Fruit fly (Drosophila melanogaster) whole organism, embryonic: Measurements from ENCODE around the gene M6.

Experiments
- BtbVII ChIP-seq: fragments of 200-800 bp; sonication (Bioruptor generic); optimal IDR thresholded peaks from 3 replicates; lab custom pipeline; 2017; ENCODE audit warnings: missing biosample characterization, mild to moderate bottlenecking, missing genetic modification characterization
- CG10321 ChIP-seq: fragments of 200-800 bp; sonication (Bioruptor generic); IDR thresholded peaks from 2 replicates; pipeline ENCODE4 v1.3.6; 2022; ENCODE audit warnings: missing biosample characterization, missing genetic modification characterization
- CG12744 ChIP-seq: fragments of 200-800 bp; sonication (Bioruptor generic); optimal IDR thresholded peaks from 2 replicates; lab custom pipeline; 2016; ENCODE audit warnings: missing biosample characterization, missing genetic modification characterization
- CG15011 ChIP-seq: fragments of 200-800 bp; sonication (Bioruptor generic); optimal IDR thresholded peaks from 3 replicates; lab custom pipeline; 2018; ENCODE audit warnings: missing biosample characterization, mild to moderate bottlenecking, missing genetic modification characterization
- CG15073 ChIP-seq: fragments of 200-800 bp; sonication (Bioruptor generic); optimal IDR thresholded peaks from 2 replicates; lab custom pipeline; 2016; ENCODE audit warnings: missing biosample characterization, missing genetic modification characterization
- CG15479 ChIP-seq: fragments of 200-800 bp; sonication (Bioruptor generic); optimal IDR thresholded peaks from 3 replicates; lab custom pipeline; 2019; ENCODE audit warnings: missing biosample characterization, mild to moderate bottlenecking, missing genetic modification characterization, moderate library complexity
- CG1603 ChIP-seq: fragments of 200-800 bp; sonication (Bioruptor generic); optimal IDR thresholded peaks from 2 replicates; lab custom pipeline; 2019; ENCODE audit warnings: missing biosample characterization, mild to moderate bottlenecking, missing genetic modification characterization, moderate library complexity
- CG17829 ChIP-seq: fragments of 200-800 bp; optimal IDR thresholded peaks from 2 replicates; lab custom pipeline; 2019; ENCODE audit warnings: missing biosample characterization, mild to moderate bottlenecking, missing genetic modification characterization, moderate library complexity
- CG18262 ChIP-seq: fragments of 200-800 bp; optimal IDR thresholded peaks from 3 replicates; lab custom pipeline; 2019; ENCODE audit warnings: missing biosample characterization, mild to moderate bottlenecking, missing genetic modification characterization, moderate library complexity
- CG18619 ChIP-seq: fragments of 200-800 bp; sonication (Bioruptor generic); optimal IDR thresholded peaks from 3 replicates; lab custom pipeline; 2017; ENCODE audit warnings: missing biosample characterization, mild to moderate bottlenecking, missing genetic modification characterization
- CG2129 ChIP-seq: fragments of 200-800 bp; sonication (Bioruptor generic); IDR thresholded peaks from 2 replicates; pipeline ENCODE4 v1.3.6; 2022; ENCODE audit warnings: missing biosample characterization, missing genetic modification characterization; ENCODE audit not compliant: partially characterized antibody
- CG3163 ChIP-seq: fragments of 200-800 bp; sonication (Bioruptor generic); optimal IDR thresholded peaks from 3 replicates; lab custom pipeline; 2016; ENCODE audit warnings: missing biosample characterization, missing genetic modification characterization
- CG32767 ChIP-seq: fragments of 200-800 bp; sonication (Bioruptor generic); IDR thresholded peaks from 2 replicates; pipeline ENCODE4 v1.3.6; 2022; ENCODE audit warnings: missing biosample characterization, missing genetic modification characterization
- CG32772 ChIP-seq: fragments of 200-800 bp; sonication (Bioruptor generic); IDR thresholded peaks from 2 replicates; pipeline ENCODE4 v1.3.6; 2022; ENCODE audit warnings: missing biosample characterization, missing genetic modification characterization
- CG3281 ChIP-seq: fragments of 200-800 bp; sonication (Bioruptor generic); optimal IDR thresholded peaks from 3 replicates; lab custom pipeline; 2017; ENCODE audit warnings: missing biosample characterization, mild to moderate bottlenecking, missing genetic modification characterization
- CG34376 ChIP-seq: fragments of 200-800 bp; sonication (Bioruptor generic); optimal IDR thresholded peaks from 2 replicates; lab custom pipeline; 2018; ENCODE audit warnings: missing biosample characterization, mild to moderate bottlenecking, missing genetic modification characterization
- CG42726 ChIP-seq: fragments of 200-800 bp; sonication (Bioruptor generic); IDR thresholded peaks from 2 replicates; pipeline ENCODE4 v1.3.6; 2022; ENCODE audit warnings: missing biosample characterization, missing genetic modification characterization; ENCODE audit not compliant: partially characterized antibody
- CG4328 ChIP-seq: fragments of 200-800 bp; sonication (Bioruptor generic); optimal IDR thresholded peaks from 3 replicates; lab custom pipeline; 2017; ENCODE audit warnings: missing biosample characterization, missing genetic modification reagents, missing genetic modification characterization
- CG6689 ChIP-seq: fragments of 200-800 bp; sonication (Bioruptor generic); IDR thresholded peaks from 2 replicates; pipeline ENCODE4 v1.3.6; 2022; ENCODE audit warnings: missing biosample characterization, missing genetic modification characterization
- D ChIP-seq, 2 experiments: fragments of 200-800 bp in 1 of 2; fragments of >200 bp in 1 of 2; sonication (Bioruptor generic) in 1 of 2; optimal IDR thresholded peaks; 2 replicates in 1 of 2; 3 replicates in 1 of 2; lab custom pipeline; 2017; ENCODE audit warnings: mild to moderate bottlenecking in 1 of 2, missing biosample characterization in 1 of 2, missing genetic modification characterization in 1 of 2, missing genetic modification reagents in 1 of 2
- Doc2 ChIP-seq: fragments of 200-800 bp; sonication (Bioruptor generic); IDR thresholded peaks from 2 replicates; pipeline ENCODE4 v1.3.6; 2022; ENCODE audit warnings: missing biosample characterization, missing genetic modification characterization
- Doc3 ChIP-seq: fragments of 200-800 bp; sonication (Bioruptor generic); IDR thresholded peaks from 3 replicates; pipeline ENCODE4 v1.3.6; 2022; ENCODE audit warnings: missing biosample characterization, missing genetic modification characterization; ENCODE audit not compliant: partially characterized antibody
- E2f1 ChIP-seq: fragments of 200-800 bp; sonication (Bioruptor generic); IDR thresholded peaks from 2 replicates; pipeline ENCODE4 v1.3.6; 2022; ENCODE audit warnings: missing biosample characterization, missing genetic modification characterization
- Ets65A ChIP-seq: fragments of 200-800 bp; sonication (Bioruptor generic); peaks from one replicate; lab custom pipeline; 2016; ENCODE audit warnings: missing biosample characterization, missing genetic modification characterization
- HLH3B ChIP-seq: fragments of 200-800 bp; sonication (Bioruptor generic); IDR thresholded peaks from 2 replicates; pipeline ENCODE4 v1.3.6; 2022; ENCODE audit warnings: missing biosample characterization, missing genetic modification characterization
- HLH54F ChIP-seq: fragments of 200-800 bp; sonication (Bioruptor generic); optimal IDR thresholded peaks from 3 replicates; lab custom pipeline; 2016; ENCODE audit warnings: missing biosample characterization, missing genetic modification characterization
- MESR4 ChIP-seq: fragments of 200-800 bp; sonication (Bioruptor generic); optimal IDR thresholded peaks from 2 replicates; lab custom pipeline; 2018; ENCODE audit warnings: missing biosample characterization, mild to moderate bottlenecking, missing genetic modification characterization, moderate library complexity
- Max ChIP-seq: fragments of 200-800 bp; sonication (Bioruptor generic); optimal IDR thresholded peaks from 2 replicates; lab custom pipeline; 2016; ENCODE audit warnings: missing biosample characterization, mild to moderate bottlenecking, missing genetic modification characterization
- Opbp ChIP-seq: fragments of 200-800 bp; sonication (Bioruptor generic); IDR thresholded peaks from 3 replicates; pipeline ENCODE4 v1.3.6; 2022; ENCODE audit warnings: missing biosample characterization, missing genetic modification characterization; ENCODE audit not compliant: partially characterized antibody
- Ptx1 ChIP-seq: fragments of 200-800 bp; sonication (Bioruptor generic); IDR thresholded peaks from 2 replicates; pipeline ENCODE4 v1.3.6; 2022; ENCODE audit warnings: missing biosample characterization, missing genetic modification characterization
- Tbp ChIP-seq: fragments of >200 bp; optimal IDR thresholded peaks from 2 replicates; lab custom pipeline; 2018; ENCODE audit warnings: missing biosample characterization, missing genetic modification characterization
- bcd ChIP-seq: fragments of 200-800 bp; sonication (Bioruptor generic); optimal IDR thresholded peaks from 2 replicates; lab custom pipeline; 2017; ENCODE audit warnings: missing biosample characterization, mild to moderate bottlenecking, missing genetic modification characterization
- cad ChIP-seq: fragments of >200 bp; optimal IDR thresholded peaks from 2 replicates; lab custom pipeline; 2017; ENCODE audit warnings: missing biosample characterization, missing genetic modification characterization
- crol ChIP-seq: fragments of 200-800 bp; sonication (Bioruptor generic); IDR thresholded peaks from 2 replicates; pipeline ENCODE4 v1.3.6; 2022; ENCODE audit warnings: missing biosample characterization, missing genetic modification characterization
- da ChIP-seq: fragments of 200-800 bp; sonication (Bioruptor generic); optimal IDR thresholded peaks from 2 replicates; lab custom pipeline; 2016; ENCODE audit warnings: missing biosample characterization, missing genetic modification characterization
- ftz-f1 ChIP-seq: fragments of 200-800 bp; sonication (Bioruptor generic); optimal IDR thresholded peaks from 2 replicates; lab custom pipeline; 2016; ENCODE audit warnings: missing biosample characterization, missing genetic modification characterization
- gem ChIP-seq: fragments of 200-800 bp; sonication (Bioruptor generic); optimal IDR thresholded peaks from 2 replicates; lab custom pipeline; 2019; ENCODE audit warnings: missing biosample characterization, mild to moderate bottlenecking, missing genetic modification characterization, moderate library complexity
- gt ChIP-seq: fragments of 200-800 bp; sonication (Bioruptor generic); IDR thresholded peaks from 2 replicates; pipeline ENCODE4 v1.3.6; 2022; ENCODE audit warnings: missing biosample characterization, missing genetic modification characterization
- lola ChIP-seq, 3 experiments: fragments of >200 bp in 2 of 3; fragments of 200-800 bp in 1 of 3; sonication (Bioruptor generic) in 1 of 3; optimal IDR thresholded peaks; 2 replicates each; lab custom pipeline; 2017 to 2019; ENCODE audit warnings: missing biosample characterization in 3 of 3, missing genetic modification characterization in 3 of 3, mild to moderate bottlenecking in 1 of 3, moderate library complexity in 1 of 3
- mld ChIP-seq: fragments of 200-800 bp; sonication (Bioruptor generic); IDR thresholded peaks from 3 replicates; pipeline ENCODE4 v1.3.6; 2022; ENCODE audit warnings: missing biosample characterization, missing genetic modification characterization; ENCODE audit not compliant: partially characterized antibody
- nerfin-2 ChIP-seq: fragments of 200-800 bp; sonication (Bioruptor generic); IDR thresholded peaks from 2 replicates; pipeline ENCODE4 v1.3.6; 2022; ENCODE audit warnings: missing biosample characterization, missing genetic modification characterization; ENCODE audit not compliant: partially characterized antibody
- odd ChIP-seq: fragments of 200-800 bp; sonication (Bioruptor generic); optimal IDR thresholded peaks from 2 replicates; lab custom pipeline; 2017; ENCODE audit warnings: missing biosample characterization, mild to moderate bottlenecking, missing genetic modification characterization
- pita ChIP-seq: fragments of 200-800 bp; sonication (Bioruptor generic); optimal IDR thresholded peaks from 2 replicates; lab custom pipeline; 2017; ENCODE audit warnings: missing biosample characterization, mild to moderate bottlenecking, missing genetic modification characterization
- ranshi ChIP-seq: fragments of 200-800 bp; sonication (Bioruptor generic); IDR thresholded peaks from 2 replicates; pipeline ENCODE4 v1.3.6; 2022; ENCODE audit warnings: missing biosample characterization, missing genetic modification characterization
- sens ChIP-seq: fragments of 200-800 bp; sonication (Bioruptor generic); peaks from one replicate; lab custom pipeline; 2016; ENCODE audit warnings: missing biosample characterization, missing genetic modification characterization
- sr ChIP-seq: fragments of 200-800 bp; sonication (Bioruptor generic); IDR thresholded peaks from 3 replicates; pipeline ENCODE4 v1.3.6; 2022; ENCODE audit warnings: missing biosample characterization, missing genetic modification characterization
- wdn ChIP-seq: fragments of 200-800 bp; sonication (Bioruptor generic); IDR thresholded peaks from 2 replicates; pipeline ENCODE4 v1.3.6; 2022; ENCODE audit warnings: missing biosample characterization, missing genetic modification characterization
- zen ChIP-seq: fragments of 200-800 bp; sonication (Bioruptor generic); optimal IDR thresholded peaks from 3 replicates; lab custom pipeline; 2018; ENCODE audit warnings: missing biosample characterization, mild to moderate bottlenecking, missing genetic modification characterization, moderate library complexity

Gene M6

dm6 chr3L:21464240-21464639, 43.4 kb upstream of the M6 start (continued):
- TF ChIP-seq gt: peak; percentile 51; the same call in 1 of the 2 replicates
- peak; percentile 83 for TF ChIP-seq CG15011 (GFP tag; lab: Kevin White, UChicago)
- peak; percentile 95 for TF ChIP-seq zen
- no peak for TF ChIP-seq MESR4 (GFP tag; lab: Kevin White, UChicago)
- peak; percentile 59 for TF ChIP-seq bcd (GFP tag; lab: Kevin White, UChicago)
- no peak for TF ChIP-seq Tbp

dm6 chr3L:21465261-21466112, 42.2 kb upstream of the M6 start:
- TF ChIP-seq sens (GFP tag; lab: Kevin White, UChicago): peak; percentile 86
- TF ChIP-seq Max (GFP tag; lab: Kevin White, UChicago): no peak
- TF ChIP-seq ranshi (GFP tag; lab: Robert Waterston, UW): no peak
- TF ChIP-seq ftz-f1 (GFP tag; lab: Kevin White, UChicago): no peak
- peak; percentile 42 for TF ChIP-seq Ets65A (GFP tag; lab: Kevin White, UChicago)
- no peak for TF ChIP-seq sr (GFP tag; lab: Robert Waterston, UW)
- no peak for TF ChIP-seq BtbVII
- no peak for TF ChIP-seq CG34376 (GFP tag; lab: Kevin White, UChicago)
- TF ChIP-seq CG12744 (GFP tag; lab: Kevin White, UChicago): no peak
- no peak for TF ChIP-seq Opbp (GFP tag; lab: Robert Waterston, UW)
- TF ChIP-seq CG3281: no peak
- no peak for TF ChIP-seq HLH3B (GFP tag; lab: Robert Waterston, UW)
- TF ChIP-seq lola (GFP tag; optimal IDR thresholded peaks at IDR 0.05; lab: Kevin White, UChicago): peak in 1 of 3 experiments; percentile 26
- TF ChIP-seq cad: no peak
- TF ChIP-seq CG15479 (GFP tag; lab: Kevin White, UChicago): no peak
- TF ChIP-seq mld (GFP tag; lab: Robert Waterston, UW): no peak
- TF ChIP-seq CG17829 (tag; lab: Kevin White, UChicago): no peak
- TF ChIP-seq D (optimal IDR thresholded peaks at IDR 0.05; lab: Kevin White, UChicago): no peak
- peak; percentile 17 for TF ChIP-seq D (GFP tag; optimal IDR thresholded peaks at IDR 0.05; lab: Kevin White, UChicago)
- no peak for TF ChIP-seq CG15073 (GFP tag; lab: Kevin White, UChicago)
- TF ChIP-seq CG6689 (GFP tag; lab: Robert Waterston, UW): no peak
- no peak for TF ChIP-seq HLH54F (GFP tag; lab: Kevin White, UChicago)
- no peak for TF ChIP-seq CG42726
- TF ChIP-seq CG32772 (GFP tag; lab: Robert Waterston, UW): no peak
- TF ChIP-seq E2f1 (GFP tag; lab: Robert Waterston, UW): no peak
- TF ChIP-seq CG18262 (tag; lab: Kevin White, UChicago): peak; percentile 64
- no peak for TF ChIP-seq odd
- no peak for TF ChIP-seq pita (GFP tag; lab: Kevin White, UChicago)
- TF ChIP-seq Doc3 (GFP tag; lab: Robert Waterston, UW): no peak
- no peak for TF ChIP-seq CG4328
- TF ChIP-seq da (GFP tag; lab: Kevin White, UChicago): no peak
- no peak for TF ChIP-seq CG1603 (tag; lab: Kevin White, UChicago)
- TF ChIP-seq CG10321 (GFP tag; lab: Robert Waterston, UW): no peak
- TF ChIP-seq CG3163 (GFP tag; lab: Kevin White, UChicago): no peak
- no peak for TF ChIP-seq Doc2
- no peak for TF ChIP-seq CG18619 (GFP tag; lab: Kevin White, UChicago)
- TF ChIP-seq CG32767 (GFP tag; lab: Robert Waterston, UW): no peak
- no peak for TF ChIP-seq crol
- TF ChIP-seq MESR4 (GFP tag; lab: Kevin White, UChicago): no peak
- TF ChIP-seq wdn: no peak
- no peak for TF ChIP-seq CG2129 (GFP tag; lab: Robert Waterston, UW)
- 0 out of 2 replicates have a peak, but pooled peaks have one; percentile 10 for TF ChIP-seq Ptx1
- TF ChIP-seq nerfin-2 (GFP tag; lab: Robert Waterston, UW): no peak
- peak; percentile 17 for TF ChIP-seq gem (tag; lab: Kevin White, UChicago)
